Fruit fly (Drosophila melanogaster) whole organism, wandering third instar larva: Measurements from ENCODE around the gene CG3097.
A peak's percentile ranks its signal among the peaks of the same experiment; 100 is the strongest.

ENCODE experiments used
- Abd-B ChIP-seq: fragments of >200 bp; optimal IDR thresholded peaks from 2 replicates; lab custom pipeline; 2017; ENCODE audit warnings: missing biosample characterization, missing genetic modification characterization
- CG32264 ChIP-seq: fragments of 200-800 bp; sonication (Bioruptor generic); optimal IDR thresholded peaks from 2 replicates; lab custom pipeline; 2016; ENCODE audit warnings: missing biosample characterization, missing genetic modification characterization
- CG9705 ChIP-seq: fragments of 200-800 bp; sonication (Bioruptor generic); optimal IDR thresholded peaks from 2 replicates; lab custom pipeline; 2018; ENCODE audit warnings: missing biosample characterization, mild to moderate bottlenecking, missing genetic modification characterization
- CrebA ChIP-seq: fragments of 200-800 bp; sonication (Bioruptor generic); optimal IDR thresholded peaks from 2 replicates; lab custom pipeline; 2016; ENCODE audit warnings: missing biosample characterization, mild to moderate bottlenecking, missing genetic modification characterization, borderline replicate concordance
- Dfd ChIP-seq: fragments of >200 bp; optimal IDR thresholded peaks from 2 replicates; lab custom pipeline; 2017; ENCODE audit warnings: missing biosample characterization, missing genetic modification characterization
- Dif ChIP-seq: fragments of 200-275, 200-300 bp; sonication (Bioruptor generic); optimal IDR thresholded peaks from 2 replicates; lab custom pipeline; 2018; ENCODE audit warnings: missing biosample characterization, missing genetic modification characterization; ENCODE audit not compliant: partially characterized antibody
- GATAd ChIP-seq: sonication (Bioruptor generic); optimal IDR thresholded peaks from 2 replicates; lab custom pipeline; 2016; ENCODE audit warnings: missing biosample characterization, missing genetic modification characterization
- HLH106 ChIP-seq: fragments of 200-800 bp; optimal IDR thresholded peaks from 3 replicates; lab custom pipeline; 2019; ENCODE audit warnings: missing biosample characterization, mild to moderate bottlenecking, missing genetic modification characterization, moderate library complexity
- Hnf4 ChIP-seq: fragments of 200-800 bp; sonication (Bioruptor generic); optimal IDR thresholded peaks from 2 replicates; lab custom pipeline; 2016; ENCODE audit warnings: missing biosample characterization, mild to moderate bottlenecking, missing genetic modification characterization
- Hr78 ChIP-seq: fragments of >200 bp; optimal IDR thresholded peaks from 2 replicates; lab custom pipeline; 2017; ENCODE audit warnings: missing biosample characterization, missing genetic modification characterization
- Hr83 ChIP-seq: fragments of 200-300 bp; sonication (Bioruptor generic); optimal IDR thresholded peaks from 2 replicates; lab custom pipeline; 2016; ENCODE audit warnings: missing biosample characterization, mild to moderate bottlenecking, missing genetic modification characterization, moderate library complexity; ENCODE audit not compliant: poor library complexity, severe bottlenecking
- Jra ChIP-seq: sonication (Bioruptor generic); optimal IDR thresholded peaks from 2 replicates; lab custom pipeline; 2016; ENCODE audit warnings: missing biosample characterization, missing genetic modification characterization
- Mio ChIP-seq: sonication (Bioruptor generic); optimal IDR thresholded peaks from 2 replicates; lab custom pipeline; 2016; ENCODE audit warnings: missing biosample characterization, missing genetic modification characterization
- Myc ChIP-seq: fragments of >200 bp; optimal IDR thresholded peaks from 2 replicates; lab custom pipeline; 2017
- N ChIP-seq: fragments of >200 bp; optimal IDR thresholded peaks from 2 replicates; lab custom pipeline; 2018; ENCODE audit warnings: missing biosample characterization, missing external identifiers, missing genetic modification characterization
- OdsH ChIP-seq: fragments of 200-800 bp; sonication (Bioruptor generic); optimal IDR thresholded peaks from 2 replicates; lab custom pipeline; 2016; ENCODE audit warnings: missing biosample characterization, mild to moderate bottlenecking, missing genetic modification characterization
- Rel ChIP-seq, 2 experiments: fragments of 200-800 bp; sonication (Bioruptor generic) in 1 of 2; optimal IDR thresholded peaks; 2 replicates in 1 of 2; 3 replicates in 1 of 2; lab custom pipeline; 2016 to 2019; ENCODE audit warnings: mild to moderate bottlenecking in 2 of 2, missing biosample characterization in 2 of 2, missing genetic modification characterization in 2 of 2, moderate library complexity in 1 of 2
- Sp1 ChIP-seq: fragments of 200-800 bp; sonication (Bioruptor generic); optimal IDR thresholded peaks from 3 replicates; lab custom pipeline; 2019; ENCODE audit warnings: missing biosample characterization, mild to moderate bottlenecking, missing genetic modification characterization, moderate library complexity
- Vsx2 ChIP-seq: fragments of 200-300, 225-300 bp; sonication (Bioruptor generic); optimal IDR thresholded peaks from 2 replicates; lab custom pipeline; 2018; ENCODE audit warnings: missing biosample characterization, missing genetic modification characterization; ENCODE audit not compliant: partially characterized antibody
- br ChIP-seq: fragments of 200-800 bp; sonication (Bioruptor generic); optimal IDR thresholded peaks from 2 replicates; lab custom pipeline; 2016; ENCODE audit warnings: missing biosample characterization, missing genetic modification characterization
- brk ChIP-seq: fragments of 200-800 bp; sonication (Bioruptor generic); optimal IDR thresholded peaks from 2 replicates; lab custom pipeline; 2016; ENCODE audit warnings: missing biosample characterization, mild to moderate bottlenecking, missing genetic modification characterization
- dl ChIP-seq, 2 experiments: fragments of 175-275, 200-275 bp in 1 of 2; fragments of 200-275 bp in 1 of 2; sonication (Bioruptor generic); optimal IDR thresholded peaks; lab custom pipeline; 2018; ENCODE audit warnings: mild to moderate bottlenecking in 2 of 2, missing biosample characterization in 2 of 2, missing genetic modification characterization in 2 of 2, moderate library complexity in 2 of 2; ENCODE audit not compliant: partially characterized antibody in 2 of 2, insufficient read depth in 1 of 2
- dmrt93B ChIP-seq: fragments of 200-800 bp; sonication (Bioruptor generic); optimal IDR thresholded peaks from 2 replicates; lab custom pipeline; 2018; ENCODE audit warnings: missing biosample characterization, mild to moderate bottlenecking, missing genetic modification characterization
- dsf ChIP-seq: sonication (Bioruptor generic); optimal IDR thresholded peaks from 2 replicates; lab custom pipeline; 2016; ENCODE audit warnings: missing biosample characterization, missing genetic modification characterization, borderline replicate concordance
- ey ChIP-seq: fragments of 200-800 bp; sonication (Bioruptor generic); optimal IDR thresholded peaks from 2 replicates; lab custom pipeline; 2016; ENCODE audit warnings: missing biosample characterization, missing genetic modification characterization
- foxo ChIP-seq, 2 experiments: fragments of 200-800 bp; sonication (Bioruptor generic); optimal IDR thresholded peaks; 2 replicates in 1 of 2; 3 replicates in 1 of 2; lab custom pipeline; 2016 to 2017; ENCODE audit warnings: missing biosample characterization in 2 of 2, missing genetic modification characterization in 2 of 2
- fru ChIP-seq: fragments of 200-800 bp; sonication (Bioruptor generic); optimal IDR thresholded peaks from 3 replicates; lab custom pipeline; 2016; ENCODE audit warnings: missing biosample characterization, mild to moderate bottlenecking, missing genetic modification characterization
- h ChIP-seq: fragments of 200-800 bp; sonication (Bioruptor generic); optimal IDR thresholded peaks from 3 replicates; lab custom pipeline; 2016; ENCODE audit warnings: missing biosample characterization, mild to moderate bottlenecking, missing genetic modification characterization
- jim ChIP-seq: fragments of 175-275, 200-325 bp; sonication (Bioruptor generic); optimal IDR thresholded peaks from 2 replicates; lab custom pipeline; 2016; ENCODE audit warnings: missing biosample characterization, mild to moderate bottlenecking, missing genetic modification characterization
- lola ChIP-seq: fragments of >200 bp; optimal IDR thresholded peaks from 2 replicates; lab custom pipeline; 2017; ENCODE audit warnings: missing biosample characterization, missing genetic modification characterization
- pan ChIP-seq: fragments of >200 bp; optimal IDR thresholded peaks from 2 replicates; lab custom pipeline; 2017
- psq ChIP-seq: fragments of 200-800 bp; sonication (Bioruptor generic); optimal IDR thresholded peaks from 3 replicates; lab custom pipeline; 2017; ENCODE audit warnings: missing biosample characterization, mild to moderate bottlenecking, missing genetic modification characterization, moderate library complexity
- rgr ChIP-seq: fragments of 200-800 bp; sonication (Bioruptor generic); optimal IDR thresholded peaks from 3 replicates; lab custom pipeline; 2016; ENCODE audit warnings: missing biosample characterization, mild to moderate bottlenecking, missing genetic modification characterization
- sage ChIP-seq: fragments of 200-800 bp; sonication (Bioruptor generic); optimal IDR thresholded peaks from 2 replicates; lab custom pipeline; 2016; ENCODE audit warnings: missing biosample characterization, mild to moderate bottlenecking, missing genetic modification characterization
- sv ChIP-seq: fragments of 200-800 bp; sonication (Bioruptor generic); optimal IDR thresholded peaks from 3 replicates; lab custom pipeline; 2016; ENCODE audit warnings: missing biosample characterization, missing genetic modification characterization
- tai ChIP-seq: sonication (Bioruptor generic); optimal IDR thresholded peaks from 2 replicates; lab custom pipeline; 2016; ENCODE audit warnings: missing biosample characterization, missing genetic modification characterization
- usp ChIP-seq: fragments of >200 bp; optimal IDR thresholded peaks from 2 replicates; lab custom pipeline; 2017; ENCODE audit warnings: missing biosample characterization, missing genetic modification characterization
- woc ChIP-seq: sonication (Bioruptor generic); optimal IDR thresholded peaks from 2 replicates; lab custom pipeline; 2016; ENCODE audit warnings: missing biosample characterization, mild to moderate bottlenecking, missing genetic modification characterization

CG3097 gene

dm6 chrX:5752838-5753237 lies 17.7 kb downstream of the CG3097 start:
- no peak for TF ChIP-seq brk (GFP tag; lab: Kevin White, UChicago)
- TF ChIP-seq dmrt93B (GFP tag; lab: Kevin White, UChicago) = no peak
- TF ChIP-seq Abd-B (GFP tag; lab: Kevin White, UChicago) = no peak
- TF ChIP-seq Dfd (GFP tag; lab: Kevin White, UChicago) = peak; percentile 96

dm6 chrX:5751949-5752348 lies 18.6 kb downstream of the CG3097 start, which contains the start of gene CG15772:
TSS of gene CG15772 (plus strand) at chrX:5752249.
- TF ChIP-seq CrebA (GFP tag; lab: Kevin White, UChicago) = no peak
- no peak for TF ChIP-seq psq
- no peak for TF ChIP-seq Rel (GFP tag; optimal IDR thresholded peaks at IDR 0.05; lab: Kevin White, UChicago)
- no peak for TF ChIP-seq Rel (tag; optimal IDR thresholded peaks at IDR 0.05; lab: Kevin White, UChicago)
- peak in 1 of 2 experiments; percentile 5 for TF ChIP-seq foxo (GFP tag; optimal IDR thresholded peaks at IDR 0.05; lab: Kevin White, UChicago)

- no peak for TF ChIP-seq N (GFP tag; lab: Kevin White, UChicago)
- no peak for TF ChIP-seq CrebA (GFP tag; lab: Kevin White, UChicago)
- no peak for TF ChIP-seq Dfd (GFP tag; lab: Kevin White, UChicago)
- TF ChIP-seq h = peak; percentile 92
- TF ChIP-seq Dif (GFP tag; lab: Kevin White, UChicago) = peak; percentile 71
- TF ChIP-seq lola (GFP tag; lab: Kevin White, UChicago) = no peak
- no peak for TF ChIP-seq tai (GFP tag; lab: Kevin White, UChicago)
- TF ChIP-seq Jra (GFP tag; lab: Kevin White, UChicago) = peak; percentile 75
- peak; percentile 82 for TF ChIP-seq dmrt93B (GFP tag; lab: Kevin White, UChicago)
- peak; percentile 95 for TF ChIP-seq woc (GFP tag; lab: Kevin White, UChicago)
- peak; percentile 35 for TF ChIP-seq jim (GFP tag; lab: Kevin White, UChicago)
- TF ChIP-seq OdsH = peak; percentile 81
- no peak for TF ChIP-seq pan (lab: Kevin White, UChicago)
- TF ChIP-seq HLH106 (tag; lab: Kevin White, UChicago) = peak; percentile 95
- peak; percentile 88 for TF ChIP-seq Hnf4 (GFP tag; lab: Kevin White, UChicago)
- peak; percentile 82 for TF ChIP-seq psq
- TF ChIP-seq Vsx2 (GFP tag; lab: Kevin White, UChicago) = no peak
- TF ChIP-seq rgr (GFP tag; lab: Kevin White, UChicago) = peak; percentile 88
- no peak for TF ChIP-seq Hr78 (GFP tag; lab: Kevin White, UChicago)
- TF ChIP-seq CG9705 (GFP tag; lab: Kevin White, UChicago) = peak; percentile 94
- TF ChIP-seq dsf (GFP tag; lab: Kevin White, UChicago) = peak; percentile 56
- TF ChIP-seq brk (GFP tag; lab: Kevin White, UChicago) = peak; percentile 73
- peak; percentile 91 for TF ChIP-seq Sp1 (GFP tag; lab: Kevin White, UChicago)
- no peak for TF ChIP-seq Abd-B (GFP tag; lab: Kevin White, UChicago)
- peak; percentile 33 to 79 for TF ChIP-seq dl (GFP tag; optimal IDR thresholded peaks at IDR 0.05; lab: Kevin White, UChicago; ENCODE audit: insufficient read depth in 1 of 2, partially characterized antibody in 2 of 2)
- TF ChIP-seq fru (GFP tag; lab: Kevin White, UChicago) = peak; percentile 91
- peak; percentile 83 for TF ChIP-seq sv (GFP tag; lab: Kevin White, UChicago)
- peak; percentile 87 for TF ChIP-seq br (GFP tag; lab: Kevin White, UChicago)
- TF ChIP-seq usp (GFP tag; lab: Kevin White, UChicago) = no peak
- TF ChIP-seq Mio = peak; percentile 42
- no peak for TF ChIP-seq Rel (GFP tag; optimal IDR thresholded peaks at IDR 0.05; lab: Kevin White, UChicago)
- TF ChIP-seq Rel (tag; optimal IDR thresholded peaks at IDR 0.05; lab: Kevin White, UChicago) = peak; percentile 71
- peak; percentile 58 to 94 for TF ChIP-seq foxo (GFP tag; optimal IDR thresholded peaks at IDR 0.05; lab: Kevin White, UChicago)
- TF ChIP-seq sage (GFP tag; lab: Kevin White, UChicago) = peak; percentile 88
- peak; percentile 86 for TF ChIP-seq CG32264 (GFP tag; lab: Kevin White, UChicago)
- TF ChIP-seq GATAd = peak; percentile 44
- peak; percentile 75 for TF ChIP-seq Hr83
- TF ChIP-seq ey (GFP tag; lab: Kevin White, UChicago) = peak; percentile 93
- TF ChIP-seq Myc (lab: Kevin White, UChicago) = no peak
Observed at dm6 chrX:5746864-5747861, 23.4 kb downstream of the CG3097 start, which contains the start of the genes IntS6 and Rtel1. TSS of gene IntS6 (minus strand) at chrX:5747254. TSS of gene Rtel1 (plus strand) at chrX:5747747.
